Worm (Caenorhabditis elegans) whole organism, L2 larva: ENCODE results near the gene srw-23.

ENCODE experiments used
- ZK546.5 ChIP-seq: sonication (generic microtip); optimal IDR thresholded peaks from 2 replicates; lab custom pipeline; 2017; ENCODE audit warnings: missing biosample characterization, missing genetic modification characterization
- blmp-1 ChIP-seq: sonication (generic microtip); optimal IDR thresholded peaks from 2 replicates; lab custom pipeline; 2017; ENCODE audit warnings: missing genetic modification characterization, mild to moderate bottlenecking, missing compliant biosample characterization, antibody characterized with exemption, moderate library complexity; ENCODE audit not compliant: insufficient read depth
- elt-1 ChIP-seq: fragments of 150-350 bp; optimal IDR thresholded peaks from 2 replicates; lab custom pipeline; 2014; ENCODE audit warnings: missing biosample characterization, missing genetic modification characterization
- lsy-2 ChIP-seq, 2 experiments: fragments of 150-350 bp in 1 of 2; sonication (generic microtip) in 1 of 2; optimal IDR thresholded peaks; 2 replicates each; lab custom pipeline; 2014 to 2017; ENCODE audit warnings: missing biosample characterization in 2 of 2, missing genetic modification characterization in 2 of 2
- nhr-77 ChIP-seq: fragments of 150-350 bp; optimal IDR thresholded peaks from 2 replicates; lab custom pipeline; 2014; ENCODE audit warnings: missing biosample characterization, missing genetic modification characterization
- skn-1 ChIP-seq: sonication (generic microtip); optimal IDR thresholded peaks from 2 replicates; lab custom pipeline; 2017; ENCODE audit warnings: missing biosample characterization, missing genetic modification characterization
- unc-62 ChIP-seq: fragments of 150-350 bp; optimal IDR thresholded peaks from 2 replicates; lab custom pipeline; 2014; ENCODE audit warnings: missing biosample characterization, missing genetic modification reagents, missing genetic modification characterization
- zag-1 ChIP-seq: fragments of 150-350 bp; optimal IDR thresholded peaks from 2 replicates; lab custom pipeline; 2014; ENCODE audit warnings: missing biosample characterization, missing genetic modification characterization

DNA sequence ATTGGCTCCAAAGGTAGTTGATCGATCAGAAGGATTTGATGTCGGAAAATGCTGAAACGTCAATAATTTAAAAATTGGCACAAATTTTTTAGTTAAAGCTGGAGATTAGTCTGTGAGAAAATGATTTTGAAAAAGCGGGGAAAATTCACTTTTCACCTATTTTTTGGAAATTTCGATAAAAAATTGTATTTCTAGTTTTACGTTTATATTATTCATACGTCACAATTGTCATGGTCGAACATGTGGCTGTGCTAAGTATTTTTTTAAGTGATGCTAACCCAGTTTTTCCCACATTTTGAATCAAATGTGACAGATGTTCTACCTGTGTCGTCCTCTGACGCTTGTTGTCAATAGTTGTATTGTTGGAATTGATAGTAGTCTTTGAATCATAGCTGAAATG lies 5.8 kb downstream of the srw-23 start:
- TF ChIP-seq elt-1 (no peak), zag-1 (no peak), skn-1 (tag; lab: Kevin White, UChicago) (no peak), lsy-2 (tag; optimal IDR thresholded peaks at IDR 0.05; lab: Kevin White, UChicago) (no peak), nhr-77 (tag; lab: Kevin White, UChicago) (no peak), ZK546.5 (tag; lab: Kevin White, UChicago) (no peak), blmp-1 (tag; lab: Kevin White, UChicago) (no peak), unc-62 (no peak)
